Worm (Caenorhabditis elegans): ENCODE results near the gene klo-2.

Gene klo-2

ce11 chrIII:2418981-2419380, 27.0 kb upstream of the klo-2 start:
- TF ChIP-seq nhr-77 (tag; optimal IDR thresholded peaks at IDR 0.05) (no peak), zag-1 (tag; optimal IDR thresholded peaks at IDR 0.05) (no peak), mab-5 (tag; optimal IDR thresholded peaks at IDR 0.05) (no peak), mdl-1 (tag; optimal IDR thresholded peaks at IDR 0.05) (no peak), alr-1 (tag; optimal IDR thresholded peaks at IDR 0.05) (no peak), lsy-2 (tag; optimal IDR thresholded peaks at IDR 0.05) (no peak), nhr-11 (tag; optimal IDR thresholded peaks at IDR 0.05) (no peak), nhr-12 (tag; optimal IDR thresholded peaks at IDR 0.05) (no peak), sma-3 (GFP tag; optimal IDR thresholded peaks at IDR 0.05) (no peak), nhr-21 (tag; optimal IDR thresholded peaks at IDR 0.05) (no peak), unc-62 (GFP tag; optimal IDR thresholded peaks at IDR 0.05) (no peak), egl-27 (tag; optimal IDR thresholded peaks at IDR 0.05) (no peak), dmd-4 (tag; optimal IDR thresholded peaks at IDR 0.05) (no peak), F13H6.1 (tag; optimal IDR thresholded peaks at IDR 0.05) (no peak), R02D3.7 (tag; optimal IDR thresholded peaks at IDR 0.05) (no peak), nhr-6 (tag; optimal IDR thresholded peaks at IDR 0.05) (no peak), lin-11 (tag; optimal IDR thresholded peaks at IDR 0.05) (no peak), lin-39 (tag; optimal IDR thresholded peaks at IDR 0.05) (no peak), ceh-16 (tag; optimal IDR thresholded peaks at IDR 0.05) (no peak), elt-1 (tag; optimal IDR thresholded peaks at IDR 0.05) (no peak)

ce11 chrIII:2419504-2419903, 26.5 kb upstream of the klo-2 start:
- TF ChIP-seq ZK546.5 (tag; optimal IDR thresholded peaks at IDR 0.05) (no peak), unc-55 (GFP tag; optimal IDR thresholded peaks at IDR 0.05) (no peak), mbf-1 (tag; optimal IDR thresholded peaks at IDR 0.05) (no peak), ztf-4 (tag; optimal IDR thresholded peaks at IDR 0.05) (no peak), nhr-11 (tag; optimal IDR thresholded peaks at IDR 0.05) (no peak), nhr-25 (tag; optimal IDR thresholded peaks at IDR 0.05) (no peak), nhr-23 (tag; optimal IDR thresholded peaks at IDR 0.05) (no peak), ama-1 (optimal IDR thresholded peaks at IDR 0.05) (no peak), nhr-129 (tag; optimal IDR thresholded peaks at IDR 0.05) (no peak), sma-9 (GFP tag; optimal IDR thresholded peaks at IDR 0.05) (no peak), sma-9 (tag; optimal IDR thresholded peaks at IDR 0.05) (no peak), lin-39 (tag; optimal IDR thresholded peaks at IDR 0.05) (no peak), skn-1 (tag; optimal IDR thresholded peaks at IDR 0.05) (no peak)

ce11 chrIII:2421226-2421625, 24.8 kb upstream of the klo-2 start:
- TF ChIP-seq ZK546.5 (tag; optimal IDR thresholded peaks at IDR 0.05), result no peak
- no peak for TF ChIP-seq nhr-21 (tag; optimal IDR thresholded peaks at IDR 0.05)
- no peak for TF ChIP-seq mbf-1 (tag; optimal IDR thresholded peaks at IDR 0.05)
- no peak for TF ChIP-seq ztf-1 (GFP tag; conservative IDR thresholded peaks at IDR 0.05)
- no peak for TF ChIP-seq lin-13 (GFP tag; optimal IDR thresholded peaks at IDR 0.05)
- TF ChIP-seq lsy-2 (tag; optimal IDR thresholded peaks at IDR 0.05), result no peak
- no peak for TF ChIP-seq elt-3 (tag; optimal IDR thresholded peaks at IDR 0.05)
- TF ChIP-seq mab-5 (tag; optimal IDR thresholded peaks at IDR 0.05), result no peak
- no peak for TF ChIP-seq nhr-25 (tag; optimal IDR thresholded peaks at IDR 0.05)
- TF ChIP-seq Y55F3AM.14 (GFP tag; optimal IDR thresholded peaks at IDR 0.05), result no peak
- TF ChIP-seq skn-1 (tag; optimal IDR thresholded peaks at IDR 0.05), result no peak
- no peak for TF ChIP-seq blmp-1 (tag; optimal IDR thresholded peaks at IDR 0.05; ENCODE audit: insufficient read depth)

ce11 chrIII:2423638-2424037, 22.4 kb upstream of the klo-2 start:
- no peak for TF ChIP-seq unc-55 (GFP tag; optimal IDR thresholded peaks at IDR 0.05)
- no peak for TF ChIP-seq nhr-10 (tag; optimal IDR thresholded peaks at IDR 0.05)

ce11 chrIII:2424783-2425329, 21.2 kb upstream of the klo-2 start:
- no peak for TF ChIP-seq elt-3 (tag; optimal IDR thresholded peaks at IDR 0.05)
- no peak for TF ChIP-seq lin-13 (GFP tag; optimal IDR thresholded peaks at IDR 0.05)
- no peak for TF ChIP-seq skn-1 (tag; optimal IDR thresholded peaks at IDR 0.05)
- TF ChIP-seq blmp-1 (tag; optimal IDR thresholded peaks at IDR 0.05; ENCODE audit: insufficient read depth), result no peak
- TF ChIP-seq nhr-10 (tag; optimal IDR thresholded peaks at IDR 0.05), result no peak
- TF ChIP-seq nhr-6 (tag; optimal IDR thresholded peaks at IDR 0.05), result no peak
- no peak for TF ChIP-seq sma-9 (GFP tag; optimal IDR thresholded peaks at IDR 0.05)
- TF ChIP-seq sma-9 (tag; optimal IDR thresholded peaks at IDR 0.05), result no peak
- TF ChIP-seq nhr-21 (tag; optimal IDR thresholded peaks at IDR 0.05), result no peak

Data from whole organism, L2 larva.